Worm (Caenorhabditis elegans): Measurements from ENCODE around the gene cutl-28.

Gene cutl-28

ce11 chrIV:707635-708034 is 23.3 kb downstream of the cutl-28 start, which contains the start of gene cutl-26:
TSS of gene cutl-26 (minus strand) at chrIV:707735.
- TF ChIP-seq egl-27 (tag; optimal IDR thresholded peaks at IDR 0.05) (no peak), elt-2 (tag; optimal IDR thresholded peaks at IDR 0.05) (no peak), mml-1 (tag; optimal IDR thresholded peaks at IDR 0.05) (no peak), hmg-11 (tag; optimal IDR thresholded peaks at IDR 0.05) (no peak), nhr-12 (tag; optimal IDR thresholded peaks at IDR 0.05) (no peak), ceh-9 (tag; optimal IDR thresholded peaks at IDR 0.05) (no peak), nhr-28 (tag; optimal IDR thresholded peaks at IDR 0.05) (no peak), fos-1 (tag; optimal IDR thresholded peaks at IDR 0.05) (no peak), unc-62 (GFP tag; optimal IDR thresholded peaks at IDR 0.05) (no peak), lin-39 (tag; optimal IDR thresholded peaks at IDR 0.05) (no peak), egl-5 (tag; optimal IDR thresholded peaks at IDR 0.05) (no peak), ceh-16 (tag; optimal IDR thresholded peaks at IDR 0.05) (no peak), ceh-82 (tag; optimal IDR thresholded peaks at IDR 0.05) (no peak), ama-1 (optimal IDR thresholded peaks at IDR 0.05) (no peak), nhr-67 (tag; optimal IDR thresholded peaks at IDR 0.05) (no peak)

ce11 chrIV:715433-715832 is 31.1 kb downstream of the cutl-28 start:
- no peak for TF ChIP-seq unc-62 (GFP tag; optimal IDR thresholded peaks at IDR 0.05)
- no peak for TF ChIP-seq ceh-82 (tag; optimal IDR thresholded peaks at IDR 0.05)
- no peak for TF ChIP-seq nhr-67 (tag; optimal IDR thresholded peaks at IDR 0.05)
- no peak for TF ChIP-seq nhr-237 (tag; optimal IDR thresholded peaks at IDR 0.05)
- TF ChIP-seq ZK546.5 (tag; optimal IDR thresholded peaks at IDR 0.05), result no peak
- TF ChIP-seq R02D3.7 (tag; optimal IDR thresholded peaks at IDR 0.05), result no peak
- TF ChIP-seq ceh-16 (tag; optimal IDR thresholded peaks at IDR 0.05), result no peak
- no peak for TF ChIP-seq unc-39 (tag; optimal IDR thresholded peaks at IDR 0.05)
- no peak for TF ChIP-seq ztf-4 (tag; optimal IDR thresholded peaks at IDR 0.05)
- no peak for TF ChIP-seq eor-1 (tag; optimal IDR thresholded peaks at IDR 0.05)
- no peak for TF ChIP-seq aly-2 (tag; optimal IDR thresholded peaks at IDR 0.05)

- TF ChIP-seq jun-1 (tag; optimal IDR thresholded peaks at IDR 0.05) (no peak), ceh-28 (tag; optimal IDR thresholded peaks at IDR 0.05) (no peak), ama-1 (optimal IDR thresholded peaks at IDR 0.05) (no peak), nhr-28 (tag; optimal IDR thresholded peaks at IDR 0.05) (no peak), fkh-2 (tag; optimal IDR thresholded peaks at IDR 0.05) (no peak), elt-3 (tag; optimal IDR thresholded peaks at IDR 0.05) (no peak), nhr-12 (tag; optimal IDR thresholded peaks at IDR 0.05) (no peak), ceh-9 (tag; optimal IDR thresholded peaks at IDR 0.05) (no peak), elt-1 (tag; optimal IDR thresholded peaks at IDR 0.05) (no peak), lsy-12 (tag; optimal IDR thresholded peaks at IDR 0.05) (no peak), R02D3.7 (tag; optimal IDR thresholded peaks at IDR 0.05) (no peak), mdl-1 (tag; optimal IDR thresholded peaks at IDR 0.05) (no peak), sea-2 (GFP tag; optimal IDR thresholded peaks at IDR 0.05) (no peak), unc-62 (GFP tag; optimal IDR thresholded peaks at IDR 0.05) (no peak), pha-4 (tag; optimal IDR thresholded peaks at IDR 0.05) (no peak), lin-15B (tag; optimal IDR thresholded peaks at IDR 0.05) (no peak)
Measured at ce11 chrIV:716323-716722, 32.0 kb downstream of the cutl-28 start, which contains the start of gene clec-164. TSS of gene clec-164 (plus strand) at chrIV:716623.

- TF ChIP-seq snpc-4 (tag; optimal IDR thresholded peaks at IDR 0.05), result no peak
- TF ChIP-seq ceh-9 (tag; optimal IDR thresholded peaks at IDR 0.05), result no peak
- no peak for TF ChIP-seq mdl-1 (tag; optimal IDR thresholded peaks at IDR 0.05)
- no peak for TF ChIP-seq skn-1 (tag; optimal IDR thresholded peaks at IDR 0.05)
- no peak for TF ChIP-seq nhr-12 (tag; optimal IDR thresholded peaks at IDR 0.05)
- TF ChIP-seq nhr-43 (tag; optimal IDR thresholded peaks at IDR 0.05; ENCODE audit: poor library complexity, severe bottlenecking), result no peak
- TF ChIP-seq zag-1 (tag; optimal IDR thresholded peaks at IDR 0.05), result no peak
- TF ChIP-seq lin-39 (tag; optimal IDR thresholded peaks at IDR 0.05), result no peak
- TF ChIP-seq nhr-76 (tag; optimal IDR thresholded peaks at IDR 0.05), result no peak
Measured at ce11 chrIV:719351-719750, 35.1 kb downstream of the cutl-28 start, which contains the start of gene Y55F3C.10. TSS of gene Y55F3C.10 (minus strand) at chrIV:719451.

ce11 chrIV:728095-728494 is 43.8 kb downstream of the cutl-28 start, which contains the start of gene Y55F3C.9:
TSS of gene Y55F3C.9 (minus strand) at chrIV:728195.
- no peak for TF ChIP-seq unc-62 (GFP tag; optimal IDR thresholded peaks at IDR 0.05)
